Worm (Caenorhabditis elegans): ENCODE data around the gene pitr-2.

DNA sequence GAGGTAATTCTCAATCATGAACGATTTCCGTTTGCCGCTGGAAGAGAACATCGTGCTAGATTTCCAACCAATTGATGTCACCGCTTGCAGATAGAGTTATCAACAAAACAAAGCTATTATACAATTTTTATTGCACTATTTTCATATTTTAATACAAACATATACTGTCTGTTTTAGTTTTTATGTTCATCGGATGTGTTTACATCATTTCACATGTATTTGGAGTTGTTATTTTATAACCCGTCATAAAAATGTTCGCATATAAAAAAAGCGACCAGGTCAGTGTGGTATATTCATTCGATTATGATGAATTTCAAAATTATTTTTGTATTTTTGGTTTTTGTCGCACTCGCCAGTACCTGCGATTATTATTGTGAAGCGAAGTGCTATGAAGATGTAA is 14.3 kb downstream of the pitr-2 start, which contains the start of gene F21C10.11:
- TF ChIP-seq mep-1 (tag; optimal IDR thresholded peaks at IDR 0.05) (no peak), nhr-237 (tag; optimal IDR thresholded peaks at IDR 0.05) (no peak), lsy-2 (tag; optimal IDR thresholded peaks at IDR 0.05) (no peak), Y116A8C.19 (tag; optimal IDR thresholded peaks at IDR 0.05; ENCODE audit: borderline replicate concordance) (no peak), sptf-1 (tag; optimal IDR thresholded peaks at IDR 0.05) (no peak), mdl-1 (tag; optimal IDR thresholded peaks at IDR 0.05) (no peak), lin-39 (tag; optimal IDR thresholded peaks at IDR 0.05) (no peak), ceh-82 (tag; optimal IDR thresholded peaks at IDR 0.05) (no peak), C16A3.4 (tag; optimal IDR thresholded peaks at IDR 0.05) (no peak), lin-13 (GFP tag; optimal IDR thresholded peaks at IDR 0.05) (no peak), mab-9 (GFP tag; IDR thresholded peaks at IDR 0.05) (no peak), ama-1 (optimal IDR thresholded peaks at IDR 0.05) (no peak), egl-27 (tag; optimal IDR thresholded peaks at IDR 0.05) (no peak)
